Worm (Caenorhabditis elegans): ENCODE measurements around the gene K04A8.1.

- no peak for TF ChIP-seq klf-2 (GFP tag; conservative IDR thresholded peaks at IDR 0.05)
- TF ChIP-seq tab-1 (GFP tag; IDR thresholded peaks at IDR 0.05), result no peak
- TF ChIP-seq ztf-29 (GFP tag; IDR thresholded peaks at IDR 0.05), result no peak
- no peak for TF ChIP-seq cog-1 (tag; optimal IDR thresholded peaks at IDR 0.05)
- no peak for TF ChIP-seq T22C8.4 (GFP tag; IDR thresholded peaks at IDR 0.05)
- no peak for TF ChIP-seq med-1 (GFP tag; optimal IDR thresholded peaks at IDR 0.05; ENCODE audit: insufficient read depth)
These were observed 40.1 kb downstream of the K04A8.1 start for ce11 chrV:6606197-6606596.
